Fruit fly (Drosophila melanogaster) whole organism, adult: ENCODE data around the gene pum.

Source experiments
- CG14711 ChIP-seq: fragments of 200-800 bp; sonication (Bioruptor generic); optimal IDR thresholded peaks from 2 replicates; lab custom pipeline; 2018; ENCODE audit warnings: missing biosample characterization, mild to moderate bottlenecking, missing genetic modification characterization, moderate library complexity
- CG7101 ChIP-seq: fragments of 200-800 bp; sonication (Bioruptor generic); optimal IDR thresholded peaks from 2 replicates; lab custom pipeline; 2018; ENCODE audit warnings: missing biosample characterization, mild to moderate bottlenecking, missing genetic modification characterization, moderate library complexity
- Clk ChIP-seq: fragments of 200-800 bp; sonication (Bioruptor generic); optimal IDR thresholded peaks from 2 replicates; lab custom pipeline; 2017; ENCODE audit warnings: missing biosample characterization, missing genetic modification characterization
- Mnt ChIP-seq: fragments of 200-800 bp; sonication (Bioruptor generic); optimal IDR thresholded peaks from 2 replicates; lab custom pipeline; 2016; ENCODE audit warnings: missing biosample characterization, mild to moderate bottlenecking, missing genetic modification characterization
- kay ChIP-seq: fragments of 200-800 bp; sonication (Bioruptor generic); peaks from one replicate; lab custom pipeline; 2016; ENCODE audit warnings: missing biosample characterization, missing genetic modification characterization, borderline replicate concordance
- toe ChIP-seq: fragments of 200-800 bp; sonication (Bioruptor generic); optimal IDR thresholded peaks from 2 replicates; lab custom pipeline; 2016; ENCODE audit warnings: missing biosample characterization, missing genetic modification characterization

DNA sequence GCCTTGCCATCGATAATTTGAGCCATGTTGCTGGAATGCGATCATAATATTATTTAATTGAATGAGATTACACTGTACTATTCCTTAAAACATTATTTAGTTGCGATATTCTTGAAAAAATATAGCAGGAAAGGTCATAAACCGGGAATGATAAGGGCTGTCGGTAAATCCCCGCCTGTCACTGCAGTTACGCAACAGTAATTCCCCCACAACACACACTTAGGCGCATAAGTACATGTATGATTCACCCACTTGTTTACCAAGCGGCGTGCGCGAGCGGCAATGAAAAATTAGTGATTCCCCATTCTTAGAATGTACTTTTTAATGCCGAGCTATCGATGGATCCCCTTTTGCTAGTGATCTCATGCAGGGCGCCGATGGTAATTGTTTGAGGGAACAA lies 193.9 kb downstream of the pum start:
- TF ChIP-seq Mnt (GFP tag; lab: Kevin White, UChicago): peak; percentile 31
- no peak for TF ChIP-seq CG7101
- peak; percentile 97 for TF ChIP-seq kay (GFP tag; lab: Kevin White, UChicago)
- TF ChIP-seq Clk (GFP tag; lab: Kevin White, UChicago): no peak
- TF ChIP-seq CG14711: no peak
- TF ChIP-seq toe: no peak
